Worm (Caenorhabditis elegans) whole organism, L4 larva: ENCODE data around the gene rpb-11.

Experiments used
- F10B5.3 ChIP-seq: sonication (generic microtip); optimal IDR thresholded peaks from 2 replicates; lab custom pipeline; 2016; ENCODE audit warnings: mild to moderate bottlenecking, missing genetic modification characterization, missing compliant biosample characterization
- F26F4.8 ChIP-seq: fragments of 200-800 bp; sonication (Bioruptor generic); conservative IDR thresholded peaks from 2 replicates; pipeline ENCODE4 v1.3.6; 2022; ENCODE audit warnings: missing genetic modification characterization, missing compliant biosample characterization
- T20F7.1 ChIP-seq: fragments of 200-800 bp; sonication (Bioruptor generic); optimal IDR thresholded peaks from 2 replicates; lab custom pipeline; 2018; ENCODE audit warnings: mild to moderate bottlenecking, missing genetic modification characterization, missing compliant biosample characterization
- T26A8.4 ChIP-seq: fragments of 200-800 bp; sonication (Bioruptor generic); IDR thresholded peaks from 2 replicates; pipeline ENCODE4 v1.3.6; 2022; ENCODE audit warnings: missing genetic modification characterization, missing compliant biosample characterization
- ZK337.2 ChIP-seq: fragments of 200-800 bp; sonication (Bioruptor generic); IDR thresholded peaks from 2 replicates; pipeline ENCODE4 v1.3.6; 2022; ENCODE audit warnings: missing genetic modification reagents, missing genetic modification characterization, missing compliant biosample characterization
- aha-1 ChIP-seq: fragments of 150-350 bp; peaks from one replicate; lab custom pipeline; 2014; ENCODE audit warnings: missing biosample characterization, missing genetic modification characterization
- ama-1 ChIP-seq: fragments of 150-350 bp; optimal IDR thresholded peaks from 2 replicates; lab custom pipeline; 2014; ENCODE audit warnings: inconsistent platforms, mixed read lengths
- arid-1 ChIP-seq: fragments of 200-800 bp; sonication (Bioruptor generic); conservative IDR thresholded peaks from 2 replicates; pipeline ENCODE4 v1.3.6; 2022; ENCODE audit warnings: missing genetic modification reagents, missing genetic modification characterization, missing compliant biosample characterization
- ceh-32 ChIP-seq: sonication (generic microtip); optimal IDR thresholded peaks from 2 replicates; lab custom pipeline; 2016; ENCODE audit warnings: mild to moderate bottlenecking, missing genetic modification characterization, missing compliant biosample characterization; ENCODE audit not compliant: poor library complexity
- ceh-82 ChIP-seq: sonication (generic microtip); optimal IDR thresholded peaks from 2 replicates; lab custom pipeline; 2017; ENCODE audit warnings: missing biosample characterization, missing genetic modification characterization
- daf-12 ChIP-seq: fragments of 150-350 bp; optimal IDR thresholded peaks from 2 replicates; lab custom pipeline; 2014; ENCODE audit warnings: missing biosample characterization, missing genetic modification reagents, missing genetic modification characterization
- daf-16 ChIP-seq, 3 experiments: sonication (generic microtip); optimal IDR thresholded peaks; 2 replicates each; lab custom pipeline; 2016 to 2017; ENCODE audit warnings: missing genetic modification characterization in 3 of 3, missing genetic modification reagents in 3 of 3, mild to moderate bottlenecking in 2 of 3, missing compliant biosample characterization in 2 of 3, missing biosample characterization in 1 of 3, moderate library complexity in 1 of 3
- daf-19 ChIP-seq: fragments of 200-800 bp; sonication (Bioruptor generic); conservative IDR thresholded peaks from 2 replicates; pipeline ENCODE4 v1.3.6; 2022; ENCODE audit warnings: missing genetic modification characterization, missing compliant biosample characterization
- daf-8 ChIP-seq: fragments of 200-800 bp; sonication (Bioruptor generic); IDR thresholded peaks from 2 replicates; pipeline ENCODE4 v1.3.6; 2022; ENCODE audit warnings: missing genetic modification characterization, missing compliant biosample characterization
- dmd-6 ChIP-seq: fragments of 200-800 bp; sonication (Bioruptor generic); IDR thresholded peaks from 2 replicates; pipeline ENCODE4 v1.3.6; 2022; ENCODE audit warnings: missing genetic modification reagents, missing genetic modification characterization, missing compliant biosample characterization
- duxl-1 ChIP-seq: sonication (generic microtip); optimal IDR thresholded peaks from 2 replicates; lab custom pipeline; 2016; ENCODE audit warnings: mild to moderate bottlenecking, missing genetic modification characterization, moderate library complexity, missing compliant biosample characterization; ENCODE audit not compliant: poor library complexity
- dve-1 ChIP-seq: sonication (generic microtip); optimal IDR thresholded peaks from 2 replicates; lab custom pipeline; 2017; ENCODE audit warnings: antibody characterized with exemption, mild to moderate bottlenecking, missing genetic modification characterization, missing compliant biosample characterization; ENCODE audit not compliant: insufficient read depth
- egl-43 ChIP-seq: fragments of 200-800 bp; sonication (Bioruptor generic); IDR thresholded peaks from 2 replicates; pipeline ENCODE4 v1.3.6; 2022; ENCODE audit warnings: missing genetic modification reagents, missing genetic modification characterization, missing compliant biosample characterization
- gei-8 ChIP-seq: fragments of 200-800 bp; sonication (Bioruptor generic); optimal IDR thresholded peaks from 2 replicates; lab custom pipeline; 2018; ENCODE audit warnings: mild to moderate bottlenecking, missing genetic modification characterization, missing compliant biosample characterization
- hlh-30 ChIP-seq: sonication (generic microtip); optimal IDR thresholded peaks from 2 replicates; lab custom pipeline; 2017; ENCODE audit warnings: antibody characterized with exemption, mild to moderate bottlenecking, missing genetic modification characterization, missing compliant biosample characterization; ENCODE audit not compliant: insufficient read depth
- jun-1 ChIP-seq: fragments of 150-350 bp; optimal IDR thresholded peaks from 2 replicates; lab custom pipeline; 2014; ENCODE audit warnings: missing biosample characterization, missing genetic modification reagents, missing genetic modification characterization
- lim-7 ChIP-seq: fragments of 200-800 bp; sonication (Bioruptor generic); IDR thresholded peaks from 2 replicates; pipeline ENCODE4 v1.3.6; 2022; ENCODE audit warnings: missing genetic modification characterization, missing compliant biosample characterization
- lin-29 ChIP-seq: fragments of 200-800 bp; sonication (Bioruptor generic); IDR thresholded peaks from 2 replicates; pipeline ENCODE4 v1.3.6; 2022; ENCODE audit warnings: missing genetic modification reagents, missing genetic modification characterization, missing compliant biosample characterization
- madf-5 ChIP-seq, 2 experiments: fragments of 200-800 bp; sonication (Bioruptor generic); IDR thresholded peaks; 2 replicates each; pipeline ENCODE4 v1.3.6; 2022; ENCODE audit warnings: missing compliant biosample characterization in 2 of 2, missing genetic modification characterization in 2 of 2
- madf-9 ChIP-seq: fragments of 200-800 bp; sonication (Bioruptor generic); conservative IDR thresholded peaks from 2 replicates; pipeline ENCODE4 v1.3.6; 2022; ENCODE audit warnings: missing genetic modification reagents, missing genetic modification characterization, missing compliant biosample characterization
- mes-2 ChIP-seq: sonication (generic microtip); optimal IDR thresholded peaks from 2 replicates; lab custom pipeline; 2016; ENCODE audit warnings: missing genotype, mild to moderate bottlenecking, missing genetic modification characterization, missing compliant biosample characterization; ENCODE audit not compliant: poor library complexity, severe bottlenecking
- nhr-10 ChIP-seq: fragments of 150-350 bp; optimal IDR thresholded peaks from 2 replicates; lab custom pipeline; 2014; ENCODE audit warnings: missing biosample characterization, missing genetic modification characterization
- nhr-28 ChIP-seq: fragments of 150-350 bp; optimal IDR thresholded peaks from 2 replicates; lab custom pipeline; 2014; ENCODE audit warnings: missing biosample characterization, missing genetic modification characterization
- nhr-41 ChIP-seq: fragments of 200-800 bp; sonication (Bioruptor generic); IDR thresholded peaks from 2 replicates; pipeline ENCODE4 v1.3.6; 2022; ENCODE audit warnings: missing genetic modification reagents, missing genetic modification characterization, missing compliant biosample characterization
- nhr-42 ChIP-seq: fragments of 200-800 bp; sonication (Bioruptor generic); IDR thresholded peaks from 2 replicates; pipeline ENCODE4 v1.3.6; 2022; ENCODE audit warnings: missing genetic modification characterization, missing compliant biosample characterization
- nhr-6 ChIP-seq: fragments of 150-350 bp; optimal IDR thresholded peaks from 2 replicates; lab custom pipeline; 2014; ENCODE audit warnings: missing biosample characterization, missing genetic modification characterization
- nhr-76 ChIP-seq: fragments of 150-350 bp; optimal IDR thresholded peaks from 2 replicates; lab custom pipeline; 2014; ENCODE audit warnings: missing biosample characterization, missing genetic modification characterization
- nhr-77 ChIP-seq: fragments of 150-350 bp; optimal IDR thresholded peaks from 2 replicates; lab custom pipeline; 2014; ENCODE audit warnings: missing biosample characterization, missing genetic modification characterization
- pha-4 ChIP-seq, 2 experiments: fragments of 150-350 bp in 1 of 2; fragments of 200-800 bp in 1 of 2; sonication (Bioruptor generic) in 1 of 2; IDR thresholded peaks in 1 of 2; optimal IDR thresholded peaks in 1 of 2; 2 replicates each; pipeline versions ENCODE4 v1.3.6 to Lab custom; 2014 to 2022; ENCODE audit warnings: missing genetic modification characterization in 2 of 2, missing genetic modification reagents in 2 of 2, missing biosample characterization in 1 of 2, missing compliant biosample characterization in 1 of 2
- php-3 ChIP-seq: fragments of 200-800 bp; sonication (Bioruptor generic); IDR thresholded peaks from 2 replicates; pipeline ENCODE4 v1.3.6; 2022; ENCODE audit warnings: missing genetic modification reagents, missing genetic modification characterization, missing compliant biosample characterization
- pqm-1 ChIP-seq: sonication (generic microtip); optimal IDR thresholded peaks from 2 replicates; lab custom pipeline; 2017; ENCODE audit warnings: missing biosample characterization, missing genetic modification characterization
- sdz-12 ChIP-seq: fragments of 200-800 bp; sonication (Bioruptor generic); optimal IDR thresholded peaks from 2 replicates; lab custom pipeline; 2018; ENCODE audit warnings: mild to moderate bottlenecking, missing genetic modification characterization, missing compliant biosample characterization
- set-16 ChIP-seq: fragments of 200-800 bp; sonication (Bioruptor generic); IDR thresholded peaks from 2 replicates; pipeline ENCODE4 v1.3.6; 2022; ENCODE audit warnings: missing genetic modification reagents, missing genetic modification characterization, missing compliant biosample characterization
- skn-1 ChIP-seq: fragments of 150-350 bp; optimal IDR thresholded peaks from 2 replicates; lab custom pipeline; 2014; ENCODE audit warnings: missing biosample characterization, missing genetic modification characterization
- tra-1 ChIP-seq: fragments of 200-800 bp; sonication (Bioruptor generic); IDR thresholded peaks from 2 replicates; pipeline ENCODE4 v1.3.6; 2022; ENCODE audit warnings: missing genetic modification reagents, missing genetic modification characterization, missing compliant biosample characterization
- unc-62 ChIP-seq, 3 experiments: fragments of 150-350 bp in 1 of 3; sonication (generic microtip); optimal IDR thresholded peaks in 2 of 3; peaks in 1 of 3; 1 replicate in 1 of 3; 2 replicates in 2 of 3; lab custom pipeline; 2014 to 2017; ENCODE audit warnings: missing biosample characterization in 3 of 3, missing genetic modification characterization in 3 of 3, missing genetic modification reagents in 3 of 3, missing genotype in 1 of 3
- zfp-3 ChIP-seq: fragments of 200-800 bp; sonication (Bioruptor generic); conservative IDR thresholded peaks from 2 replicates; pipeline ENCODE4 v1.3.6; 2022; ENCODE audit warnings: missing genetic modification reagents, missing genetic modification characterization, missing compliant biosample characterization
- zip-11 ChIP-seq: fragments of 200-800 bp; sonication (Bioruptor generic); IDR thresholded peaks from 2 replicates; pipeline ENCODE4 v1.3.6; 2022; ENCODE audit warnings: missing genetic modification characterization, missing compliant biosample characterization
- ztf-7 ChIP-seq: fragments of 150-350 bp; optimal IDR thresholded peaks from 2 replicates; lab custom pipeline; 2014; ENCODE audit warnings: missing biosample characterization, missing genetic modification characterization

rpb-11 gene

ce11 chrII:14052204-14052603 is 7.7 kb upstream of the rpb-11 start, which contains the start of gene daf-5:
Gene daf-5, minus strand, starts transcription at chrII:14052304.
- TF ChIP-seq aha-1 (peak; percentile 41), dve-1 (tag; lab: Kevin White, UChicago) (no peak)

ce11 chrII:14053141-14053540 is 6.7 kb upstream of the rpb-11 start:
- TF ChIP-seq F26F4.8 (GFP tag; lab: Robert Waterston, UW) (no peak), lim-7 (GFP tag; lab: Robert Waterston, UW) (no peak), dmd-6 (GFP tag; lab: Robert Waterston, UW) (peak; percentile 34; the same call in 1 of the 2 replicates), ceh-32 (tag; lab: Kevin White, UChicago) (no peak), nhr-77 (no peak), duxl-1 (tag; lab: Kevin White, UChicago) (no peak)

ce11 chrII:14055717-14056116 is 4.2 kb upstream of the rpb-11 start:
- no peak for TF ChIP-seq ztf-7
- TF ChIP-seq jun-1 = no peak
- TF ChIP-seq dmd-6 (GFP tag; lab: Robert Waterston, UW) = peak; percentile 39; the same call in 1 of the 2 replicates
- peak; percentile 61 for TF ChIP-seq aha-1
- no peak for TF ChIP-seq hlh-30 (tag; lab: Kevin White, UChicago)
- no peak for TF ChIP-seq ZK337.2 (GFP tag; lab: Robert Waterston, UW)
- TF ChIP-seq ama-1 (lab: Kevin White, UChicago) = no peak
- no peak for TF ChIP-seq arid-1 (GFP tag; lab: Robert Waterston, UW)
- peak; percentile 75 for TF ChIP-seq pqm-1 (tag; lab: Kevin White, UChicago)
- no peak for TF ChIP-seq nhr-42 (GFP tag; lab: Robert Waterston, UW)
- TF ChIP-seq nhr-41 (GFP tag; lab: Robert Waterston, UW) = no peak
- TF ChIP-seq set-16 = no peak
- no peak for TF ChIP-seq gei-8
- no peak for TF ChIP-seq tra-1 (GFP tag; lab: Robert Waterston, UW)
- peak; percentile 46 for TF ChIP-seq nhr-28 (tag; lab: Kevin White, UChicago)
- TF ChIP-seq dve-1 (tag; lab: Kevin White, UChicago) = peak; percentile 37
- TF ChIP-seq nhr-77 = peak; percentile 38
- TF ChIP-seq nhr-76 (tag; lab: Kevin White, UChicago) = no peak
- no peak for TF ChIP-seq php-3 (GFP tag; lab: Robert Waterston, UW)
- no peak for TF ChIP-seq T20F7.1
- TF ChIP-seq zfp-3 = no peak
- TF ChIP-seq daf-12 (tag; lab: Kevin White, UChicago) = no peak
- no peak for TF ChIP-seq T26A8.4
- TF ChIP-seq daf-16 (GFP tag; optimal IDR thresholded peaks at IDR 0.05; lab: Kevin White, UChicago) = no peak
- TF ChIP-seq daf-16 (tag; optimal IDR thresholded peaks at IDR 0.05; lab: Kevin White, UChicago) = peak; percentile 33
- no peak for TF ChIP-seq egl-43 (GFP tag; lab: Robert Waterston, UW)
- TF ChIP-seq duxl-1 (tag; lab: Kevin White, UChicago) = no peak
- no peak for TF ChIP-seq madf-5 (GFP tag; IDR thresholded peaks at IDR 0.05; lab: Robert Waterston, UW)
- no peak for TF ChIP-seq zip-11 (GFP tag; lab: Robert Waterston, UW)
- TF ChIP-seq skn-1 (tag; lab: Kevin White, UChicago) = no peak
- TF ChIP-seq, all 104 proteins: peak for 7

DNA sequence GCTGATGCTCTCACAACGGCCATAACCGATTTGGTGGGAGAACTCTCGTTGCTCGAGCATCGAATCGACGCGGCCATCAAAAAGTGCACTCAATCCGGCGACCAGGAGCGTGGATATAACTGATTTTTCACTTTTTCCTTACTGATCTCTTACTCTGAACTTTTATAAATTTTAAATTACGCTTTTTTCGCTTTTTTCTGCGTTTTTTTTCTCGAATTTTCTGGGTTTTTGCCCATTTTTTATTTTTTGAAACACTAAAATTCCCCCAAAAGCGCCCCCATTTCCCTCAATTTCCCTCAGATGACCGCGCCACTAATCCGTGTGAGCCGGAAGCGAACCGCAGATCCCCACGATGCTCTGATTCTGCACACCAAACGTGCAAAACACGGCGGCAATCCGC is 554 bp downstream of the rpb-11 start, which contains the start of gene W01G7.4:
Gene W01G7.4, plus strand, starts transcription at position 301 of the 400 bp plus-strand sequence.
- TF ChIP-seq F10B5.3 (tag; lab: Kevin White, UChicago) (no peak), nhr-10 (tag; lab: Kevin White, UChicago) (no peak), tra-1 (GFP tag; lab: Robert Waterston, UW) (no peak), ceh-82 (no peak), sdz-12 (no peak), daf-19 (no peak), nhr-6 (tag; lab: Kevin White, UChicago) (no peak), unc-62 (GFP tag; optimal IDR thresholded peaks at IDR 0.05 in 1 of 2; lab: Kevin White, UChicago) (no peak), unc-62 (tag; optimal IDR thresholded peaks at IDR 0.05; lab: Kevin White, UChicago) (no peak), lin-29 (GFP tag; lab: Robert Waterston, UW) (no peak), mes-2 (tag; lab: Kevin White, UChicago) (peak; percentile 27), ceh-32 (tag; lab: Kevin White, UChicago) (no peak), aha-1 (peak; percentile 36), php-3 (GFP tag; lab: Robert Waterston, UW) (no peak), daf-8 (GFP tag; lab: Robert Waterston, UW) (no peak), madf-9 (no peak), pha-4 (GFP tag; IDR thresholded peaks at IDR 0.05; lab: Robert Waterston, UW) (no peak), pha-4 (tag; optimal IDR thresholded peaks at IDR 0.05; lab: Kevin White, UChicago) (no peak)
